Fruit fly (Drosophila melanogaster) whole organism, embryonic: ENCODE results near the gene Fdx1.

ENCODE experiments used
- CG1233 ChIP-seq: fragments of 200-800 bp; sonication (Bioruptor generic); optimal IDR thresholded peaks from 4 replicates; lab custom pipeline; 2018; ENCODE audit warnings: missing biosample characterization, mild to moderate bottlenecking, missing genetic modification characterization
- CG12659 ChIP-seq: fragments of 200-800 bp; sonication (Bioruptor generic); optimal IDR thresholded peaks from 3 replicates; lab custom pipeline; 2017; ENCODE audit warnings: mild to moderate bottlenecking, missing biosample characterization, missing genetic modification reagents, missing genetic modification characterization
- CG13287 ChIP-seq: fragments of 200-800 bp; sonication (Bioruptor generic); IDR thresholded peaks from 2 replicates; pipeline ENCODE4 v1.3.6; 2022; ENCODE audit warnings: missing biosample characterization, missing genetic modification characterization; ENCODE audit not compliant: partially characterized antibody
- CG13624 ChIP-seq: fragments of 200-800 bp; sonication (Bioruptor generic); optimal IDR thresholded peaks from 2 replicates; lab custom pipeline; 2016; ENCODE audit warnings: missing biosample characterization, missing genetic modification characterization
- CG15601 ChIP-seq: fragments of 200-800 bp; sonication (Bioruptor generic); optimal IDR thresholded peaks from 3 replicates; lab custom pipeline; 2019; ENCODE audit warnings: missing biosample characterization, mild to moderate bottlenecking, missing genetic modification characterization, moderate library complexity
- CG15696 ChIP-seq: fragments of 200-800 bp; sonication (Bioruptor generic); optimal IDR thresholded peaks from 2 replicates; lab custom pipeline; 2019; ENCODE audit warnings: missing biosample characterization, mild to moderate bottlenecking, missing genetic modification characterization, moderate library complexity
- CG17612 ChIP-seq: fragments of 200-800 bp; sonication (Bioruptor generic); IDR thresholded peaks from 2 replicates; pipeline ENCODE4 v1.3.6; 2022; ENCODE audit warnings: missing biosample characterization, missing genetic modification characterization
- CG17829 ChIP-seq: fragments of 200-800 bp; optimal IDR thresholded peaks from 2 replicates; lab custom pipeline; 2019; ENCODE audit warnings: missing biosample characterization, mild to moderate bottlenecking, missing genetic modification characterization, moderate library complexity
- CG30431 ChIP-seq: fragments of 200-800 bp; sonication (Bioruptor generic); optimal IDR thresholded peaks from 2 replicates; lab custom pipeline; 2017; ENCODE audit warnings: missing biosample characterization, missing genetic modification characterization
- CG31365 ChIP-seq: fragments of 200-800 bp; sonication (Bioruptor generic); optimal IDR thresholded peaks from 2 replicates; lab custom pipeline; 2018; ENCODE audit warnings: missing biosample characterization, mild to moderate bottlenecking, missing genetic modification characterization
- CG32767 ChIP-seq: fragments of 200-800 bp; sonication (Bioruptor generic); IDR thresholded peaks from 2 replicates; pipeline ENCODE4 v1.3.6; 2022; ENCODE audit warnings: missing biosample characterization, missing genetic modification characterization
- CG7271 ChIP-seq: fragments of 200-800 bp; sonication (Bioruptor generic); optimal IDR thresholded peaks from 2 replicates; lab custom pipeline; 2018; ENCODE audit warnings: missing biosample characterization, mild to moderate bottlenecking, missing genetic modification characterization, moderate library complexity
- CG7786 ChIP-seq: fragments of 200-800 bp; sonication (Bioruptor generic); optimal IDR thresholded peaks from 2 replicates; lab custom pipeline; 2016; ENCODE audit warnings: missing biosample characterization, missing genetic modification characterization
- CG8089 ChIP-seq: fragments of 200-800 bp; sonication (Bioruptor generic); optimal IDR thresholded peaks from 3 replicates; lab custom pipeline; 2016; ENCODE audit warnings: missing biosample characterization, missing genetic modification characterization
- CoRest ChIP-seq: fragments of 200-800 bp; sonication (Bioruptor generic); optimal IDR thresholded peaks from 3 replicates; lab custom pipeline; 2018; ENCODE audit warnings: missing biosample characterization, mild to moderate bottlenecking, missing genetic modification characterization, moderate library complexity
- Dbx ChIP-seq: fragments of 200-800 bp; sonication (Bioruptor generic); IDR thresholded peaks from 3 replicates; pipeline ENCODE4 v1.3.6; 2022; ENCODE audit warnings: missing biosample characterization, missing genetic modification characterization
- Deaf1 ChIP-seq: fragments of 200-800 bp; optimal IDR thresholded peaks from 3 replicates; lab custom pipeline; 2019; ENCODE audit warnings: missing biosample characterization, mild to moderate bottlenecking, missing genetic modification characterization, moderate library complexity
- ERR ChIP-seq: fragments of 200-800 bp; sonication (Bioruptor generic); optimal IDR thresholded peaks from 2 replicates; lab custom pipeline; 2016; ENCODE audit warnings: missing biosample characterization, missing genetic modification characterization
- Hmx ChIP-seq: fragments of 200-800 bp; sonication (Bioruptor generic); optimal IDR thresholded peaks from 2 replicates; lab custom pipeline; 2016; ENCODE audit warnings: missing biosample characterization, missing genetic modification characterization
- MBD-R2 ChIP-seq: fragments of 200-800 bp; sonication (Bioruptor generic); IDR thresholded peaks from 2 replicates; pipeline ENCODE4 v1.3.6; 2022; ENCODE audit warnings: missing biosample characterization, missing genetic modification characterization
- Meics ChIP-seq: fragments of 200-800 bp; sonication (Bioruptor generic); optimal IDR thresholded peaks from 2 replicates; lab custom pipeline; 2017; ENCODE audit warnings: missing biosample characterization, mild to moderate bottlenecking, missing genetic modification characterization
- Mrtf ChIP-seq: fragments of 200-800 bp; sonication (Bioruptor generic); IDR thresholded peaks from 3 replicates; pipeline ENCODE4 v1.3.6; 2022; ENCODE audit warnings: missing biosample characterization, missing genetic modification characterization
- Myb ChIP-seq: fragments of 200-800 bp; sonication (Bioruptor generic); optimal IDR thresholded peaks from 2 replicates; lab custom pipeline; 2016; ENCODE audit warnings: missing biosample characterization, missing genetic modification characterization
- NK7.1 ChIP-seq: fragments of 200-800 bp; sonication (Bioruptor generic); optimal IDR thresholded peaks from 3 replicates; lab custom pipeline; 2016; ENCODE audit warnings: missing biosample characterization, missing genetic modification characterization
- NfI ChIP-seq: fragments of 200-800 bp; sonication (Bioruptor generic); optimal IDR thresholded peaks from 3 replicates; lab custom pipeline; 2018; ENCODE audit warnings: missing biosample characterization, mild to moderate bottlenecking, missing genetic modification characterization, moderate library complexity
- Pdp1 ChIP-seq, 2 experiments: fragments of 200-800 bp; sonication (Bioruptor generic); optimal IDR thresholded peaks; 3 replicates each; lab custom pipeline; 2016; ENCODE audit warnings: missing biosample characterization in 2 of 2, missing genetic modification characterization in 2 of 2, mild to moderate bottlenecking in 1 of 2, moderate library complexity in 1 of 2
- Ravus ChIP-seq: fragments of 200-800 bp; sonication (Bioruptor generic); IDR thresholded peaks from 2 replicates; pipeline ENCODE4 v1.3.6; 2022; ENCODE audit warnings: missing biosample characterization, missing genetic modification characterization
- Rfx ChIP-seq: fragments of 200-800 bp; sonication (Bioruptor generic); IDR thresholded peaks from 2 replicates; pipeline ENCODE4 v1.3.6; 2022; ENCODE audit warnings: missing biosample characterization, missing genetic modification characterization
- Tbp ChIP-seq: fragments of >200 bp; optimal IDR thresholded peaks from 2 replicates; lab custom pipeline; 2018; ENCODE audit warnings: missing biosample characterization, missing genetic modification characterization
- Vsx1 ChIP-seq: fragments of 200-800 bp; sonication (Bioruptor generic); optimal IDR thresholded peaks from 2 replicates; lab custom pipeline; 2017; ENCODE audit warnings: missing biosample characterization, mild to moderate bottlenecking, missing genetic modification characterization, missing genetic modification reagents
- ac ChIP-seq: fragments of 200-800 bp; sonication (Bioruptor generic); optimal IDR thresholded peaks from 3 replicates; lab custom pipeline; 2017; ENCODE audit warnings: missing biosample characterization, mild to moderate bottlenecking, missing genetic modification characterization
- ap ChIP-seq: fragments of 200-800 bp; sonication (Bioruptor generic); IDR thresholded peaks from 2 replicates; pipeline ENCODE4 v1.3.6; 2022; ENCODE audit warnings: missing biosample characterization, missing genetic modification characterization
- cato ChIP-seq: fragments of 200-800 bp; sonication (Bioruptor generic); optimal IDR thresholded peaks from 2 replicates; lab custom pipeline; 2016; ENCODE audit warnings: missing biosample characterization, missing genetic modification characterization, borderline replicate concordance
- chinmo ChIP-seq: fragments of 200-800 bp; sonication (Bioruptor generic); IDR thresholded peaks from 4 replicates; pipeline ENCODE4 v1.3.6; 2022; ENCODE audit warnings: missing biosample characterization, missing genetic modification characterization; ENCODE audit not compliant: partially characterized antibody
- ci ChIP-seq: fragments of 200-800 bp; sonication (Bioruptor generic); IDR thresholded peaks from 3 replicates; pipeline ENCODE4 v1.3.6; 2022; ENCODE audit warnings: missing biosample characterization, missing genetic modification characterization
- dimm ChIP-seq: fragments of 200-800 bp; sonication (Bioruptor generic); IDR thresholded peaks from 2 replicates; pipeline ENCODE4 v1.3.6; 2022; ENCODE audit warnings: missing biosample characterization, missing genetic modification characterization
- emc ChIP-seq: fragments of 200-800 bp; sonication (Bioruptor generic); optimal IDR thresholded peaks from 2 replicates; lab custom pipeline; 2016; ENCODE audit warnings: missing biosample characterization, missing genetic modification characterization
- ems ChIP-seq: fragments of 200-800 bp; sonication (Bioruptor generic); optimal IDR thresholded peaks from 3 replicates; lab custom pipeline; 2016; ENCODE audit warnings: missing biosample characterization, missing genetic modification characterization
- eve ChIP-seq, 2 experiments: fragments of >200 bp; optimal IDR thresholded peaks; 2 replicates each; lab custom pipeline; 2017; ENCODE audit warnings: missing biosample characterization in 2 of 2, missing genetic modification characterization in 2 of 2
- gro ChIP-seq: fragments of 200-800 bp; sonication (Bioruptor generic); optimal IDR thresholded peaks from 2 replicates; lab custom pipeline; 2016; ENCODE audit warnings: missing biosample characterization, missing genetic modification characterization
- ham ChIP-seq: fragments of 200-800 bp; sonication (Bioruptor generic); IDR thresholded peaks from 2 replicates; pipeline ENCODE4 v1.3.6; 2022; ENCODE audit warnings: missing biosample characterization, missing genetic modification characterization
- mirr ChIP-seq: fragments of 200-800 bp; sonication (Bioruptor generic); optimal IDR thresholded peaks from 3 replicates; lab custom pipeline; 2018; ENCODE audit warnings: missing biosample characterization, mild to moderate bottlenecking, missing genetic modification characterization
- sens ChIP-seq: fragments of 200-800 bp; sonication (Bioruptor generic); peaks from one replicate; lab custom pipeline; 2016; ENCODE audit warnings: missing biosample characterization, missing genetic modification characterization
- slbo ChIP-seq: fragments of 200-800 bp; sonication (Bioruptor generic); IDR thresholded peaks from 2 replicates; pipeline ENCODE4 v1.3.6; 2022; ENCODE audit warnings: missing biosample characterization, missing genetic modification characterization
- so ChIP-seq: fragments of 200-800 bp; sonication (Bioruptor generic); IDR thresholded peaks from 3 replicates; pipeline ENCODE4 v1.3.6; 2022; ENCODE audit warnings: missing biosample characterization, missing genetic modification characterization
- stwl ChIP-seq: fragments of 200-800 bp; sonication (Bioruptor generic); optimal IDR thresholded peaks from 3 replicates; lab custom pipeline; 2018; ENCODE audit warnings: missing biosample characterization, mild to moderate bottlenecking, missing genetic modification characterization, moderate library complexity
- tll ChIP-seq, 2 experiments: fragments of 200-800 bp in 1 of 2; fragments of >200 bp in 1 of 2; sonication (Bioruptor generic) in 1 of 2; optimal IDR thresholded peaks; 2 replicates each; lab custom pipeline; 2017 to 2019; ENCODE audit warnings: missing biosample characterization in 2 of 2, missing genetic modification characterization in 2 of 2, mild to moderate bottlenecking in 1 of 2, moderate library complexity in 1 of 2
- unpg ChIP-seq: fragments of 200-800 bp; sonication (Bioruptor generic); optimal IDR thresholded peaks from 3 replicates; lab custom pipeline; 2018; ENCODE audit warnings: missing biosample characterization, mild to moderate bottlenecking, missing genetic modification characterization, moderate library complexity

Fdx1 gene

dm6 chr3L:9398435-9398981, 27.5 kb upstream of the Fdx1 start (continued):
- 0 out of 2 replicates have a peak, but pooled peaks have one; percentile 20 for TF ChIP-seq slbo (GFP tag; lab: Robert Waterston, UW)
- TF ChIP-seq CG30431 (GFP tag; lab: Kevin White, UChicago), result no peak
- TF ChIP-seq CG17829 (tag; lab: Kevin White, UChicago), result no peak
- no peak for TF ChIP-seq emc
- no peak for TF ChIP-seq Tbp (GFP tag; lab: Kevin White, UChicago)
- no peak for TF ChIP-seq CG13624 (GFP tag; lab: Kevin White, UChicago)
- TF ChIP-seq Deaf1, result no peak
- no peak for TF ChIP-seq Ravus
- TF ChIP-seq ham, result no peak
- no peak for TF ChIP-seq cato (GFP tag; lab: Kevin White, UChicago)
- TF ChIP-seq CoRest (tag; lab: Kevin White, UChicago), result no peak
- TF ChIP-seq CG15601 (tag; lab: Kevin White, UChicago), result no peak
- TF ChIP-seq CG7786, result no peak
- no peak for TF ChIP-seq CG8089 (GFP tag; lab: Kevin White, UChicago)
- no peak for TF ChIP-seq ap (GFP tag; lab: Robert Waterston, UW)

dm6 chr3L:9398028-9398427, 27.0 kb upstream of the Fdx1 start:
- TF ChIP-seq mirr (peak; percentile 21), eve (GFP tag; optimal IDR thresholded peaks at IDR 0.05; lab: Kevin White, UChicago) (peak in 1 of 2 experiments; percentile 64), Rfx (GFP tag; lab: Robert Waterston, UW) (0 out of 2 replicates have a peak, but pooled peaks have one; percentile 1), chinmo (GFP tag; lab: Robert Waterston, UW) (0 out of 4 replicates have a peak, but pooled peaks have one; percentile 48), sens (GFP tag; lab: Kevin White, UChicago) (no peak)
- TF ChIP-seq, all 482 proteins: peak for 4

dm6 chr3L:9397156-9397555, 26.1 kb upstream of the Fdx1 start:
- TF ChIP-seq gro (GFP tag; lab: Kevin White, UChicago) (peak; percentile 94), Meics (GFP tag; lab: Kevin White, UChicago) (peak; percentile 90), so (peak; percentile 55; the same call in 2 of the 3 replicates), MBD-R2 (GFP tag; lab: Robert Waterston, UW) (peak; percentile 51; the same call in 1 of the 2 replicates), Mrtf (GFP tag; lab: Robert Waterston, UW) (no peak), CG13287 (no peak), Vsx1 (peak; percentile 83), Hmx (GFP tag; lab: Kevin White, UChicago) (no peak), tll (GFP tag; optimal IDR thresholded peaks at IDR 0.05; lab: Kevin White, UChicago) (no peak), stwl (tag; lab: Kevin White, UChicago) (no peak), CG32767 (GFP tag; lab: Robert Waterston, UW) (no peak), Dbx (GFP tag; lab: Robert Waterston, UW) (peak; percentile 83; the same call in 2 of the 3 replicates), NfI (GFP tag; lab: Kevin White, UChicago) (peak; percentile 38), mirr (peak; percentile 92), CG8089 (GFP tag; lab: Kevin White, UChicago) (no peak), CG12659 (GFP tag; lab: Kevin White, UChicago) (peak; percentile 20), CG7271 (peak; percentile 28), Myb (peak; percentile 25), CG17612 (no peak), ci (GFP tag; lab: Robert Waterston, UW) (peak; percentile 50; the same call in 2 of the 3 replicates), NK7.1 (GFP tag; lab: Kevin White, UChicago) (peak; percentile 75), Pdp1 (GFP tag; optimal IDR thresholded peaks at IDR 0.05; lab: Kevin White, UChicago) (peak; percentile 17 to 24), CG1233 (peak; percentile 75), CG15696 (tag; lab: Kevin White, UChicago) (peak; percentile 66), ac (GFP tag; lab: Kevin White, UChicago) (peak; percentile 62), dimm (GFP tag; lab: Robert Waterston, UW) (no peak), ERR (peak; percentile 49), ems (peak; percentile 38), unpg (GFP tag; lab: Kevin White, UChicago) (peak; percentile 45), CG31365 (tag; lab: Kevin White, UChicago) (peak; percentile 82)
